Fruit fly (Drosophila melanogaster): Measurements from ENCODE around the gene CycH.

CycH gene

DNA sequence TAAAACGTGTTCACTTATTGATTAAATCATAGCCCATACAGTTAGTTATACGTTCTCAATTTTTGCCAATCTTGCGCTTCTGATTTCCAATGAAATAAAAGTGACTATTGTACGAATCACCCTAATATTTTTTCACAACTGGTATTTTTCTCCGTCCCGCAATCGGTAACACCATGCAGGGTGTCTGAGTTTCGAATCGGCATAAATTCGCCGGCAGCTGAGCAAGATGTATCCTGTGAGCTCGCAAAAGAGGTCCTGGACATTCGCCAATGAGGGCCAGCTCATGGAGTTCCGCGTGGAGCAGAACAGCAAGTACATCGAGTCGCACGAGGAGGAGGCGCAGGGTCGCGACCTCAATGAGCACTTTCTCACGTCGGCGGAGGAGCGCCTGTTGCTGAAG is at the start of gene CycH:
TSS of gene CycH (plus strand) at position 218 of the 400 bp plus-strand sequence.
- TF ChIP-seq lbe (GFP tag; optimal IDR thresholded peaks at IDR 0.05) (no peak), CG9817 (tag; optimal IDR thresholded peaks at IDR 0.05) (peak; percentile 36), CG4617 (GFP tag; optimal IDR thresholded peaks at IDR 0.05; ENCODE audit: borderline replicate concordance) (peak; percentile 57), CG12071 (GFP tag; optimal IDR thresholded peaks at IDR 0.05) (no peak), esg (GFP tag; conservative IDR thresholded peaks at IDR 0.05) (no peak), CG32767 (GFP tag; IDR thresholded peaks at IDR 0.05) (no peak), D (optimal IDR thresholded peaks at IDR 0.05) (no peak), D (GFP tag; optimal IDR thresholded peaks at IDR 0.05) (no peak), fd102C (GFP tag; optimal IDR thresholded peaks at IDR 0.05) (no peak), CG9876 (GFP tag; optimal IDR thresholded peaks at IDR 0.05) (no peak), CG17186 (GFP tag; optimal IDR thresholded peaks at IDR 0.05) (peak; percentile 8), CkIIα-i1 (GFP tag; IDR thresholded peaks at IDR 0.05) (no peak), CG8478 (optimal IDR thresholded peaks at IDR 0.05) (no peak), jigr1 (GFP tag; IDR thresholded peaks at IDR 0.05) (no peak), wor (GFP tag; IDR thresholded peaks at IDR 0.05) (no peak), Spps (tag; optimal IDR thresholded peaks at IDR 0.05) (no peak), chm (GFP tag; IDR thresholded peaks at IDR 0.05) (no peak), CrebB (tag; optimal IDR thresholded peaks at IDR 0.05) (peak; percentile 2), CG14050 (GFP tag; IDR thresholded peaks at IDR 0.05) (no peak), CG16779 (GFP tag; IDR thresholded peaks at IDR 0.05) (no peak; the same call in 1 of the 2 replicates), repo (GFP tag; optimal IDR thresholded peaks at IDR 0.05) (peak; percentile 15), Asciz (GFP tag; optimal IDR thresholded peaks at IDR 0.05) (no peak), fru (optimal IDR thresholded peaks at IDR 0.05) (no peak), peb (GFP tag; IDR thresholded peaks at IDR 0.05) (no peak), D19B (GFP tag; optimal IDR thresholded peaks at IDR 0.05) (no peak), sens-2 (GFP tag; IDR thresholded peaks at IDR 0.05) (no peak), seq (GFP tag; IDR thresholded peaks at IDR 0.05) (no peak), pros (GFP tag; optimal IDR thresholded peaks at IDR 0.05) (no peak), Hr78 (GFP tag; optimal IDR thresholded peaks at IDR 0.05) (peak in 1 of 2 experiments; percentile 26), bcd (GFP tag; optimal IDR thresholded peaks at IDR 0.05) (no peak), CG15601 (tag; optimal IDR thresholded peaks at IDR 0.05) (no peak), CG17912 (GFP tag; optimal IDR thresholded peaks at IDR 0.05) (no peak), gcm2 (GFP tag; optimal IDR thresholded peaks at IDR 0.05) (no peak), NFAT (GFP tag; IDR thresholded peaks at IDR 0.05) (no peak), cwo (GFP tag; optimal IDR thresholded peaks at IDR 0.05) (no peak), tin (GFP tag; optimal IDR thresholded peaks at IDR 0.05) (peak; percentile 22), ranshi (GFP tag; IDR thresholded peaks at IDR 0.05) (no peak), z (GFP tag; IDR thresholded peaks at IDR 0.05) (no peak), grn (GFP tag; optimal IDR thresholded peaks at IDR 0.05) (no peak), kay (GFP tag; optimal IDR thresholded peaks at IDR 0.05) (no peak), zen2 (GFP tag; IDR thresholded peaks at IDR 0.05; ENCODE audit: partially characterized antibody) (no peak), BtbVII (GFP tag; optimal IDR thresholded peaks at IDR 0.05) (no peak), salm (tag; optimal IDR thresholded peaks at IDR 0.05) (no peak), pum (GFP tag; optimal IDR thresholded peaks at IDR 0.05) (peak; percentile 1), CG4360 (GFP tag; IDR thresholded peaks at IDR 0.05) (no peak), corto (GFP tag; optimal IDR thresholded peaks at IDR 0.05) (no peak), lmd (GFP tag; IDR thresholded peaks at IDR 0.05) (peak; percentile 7; the same call in 1 of the 2 replicates), D19A (tag; optimal IDR thresholded peaks at IDR 0.05) (peak; percentile 32), cato (GFP tag; optimal IDR thresholded peaks at IDR 0.05; ENCODE audit: borderline replicate concordance) (no peak), dati (GFP tag; IDR thresholded peaks at IDR 0.05) (no peak), CG11085 (GFP tag; IDR thresholded peaks at IDR 0.05) (no peak), Drgx (GFP tag; IDR thresholded peaks at IDR 0.05) (peak; percentile 28; the same call in 1 of the 2 replicates), CG11247 (GFP tag; IDR thresholded peaks at IDR 0.05) (peak; percentile 24; the same call in 1 of the 2 replicates)

Measured in whole organism, embryonic.